Fruit fly (Drosophila melanogaster) whole organism, adult: Measurements from ENCODE around the gene CG15576.

Experiments used
- CG12768 ChIP-seq: fragments of 200-800 bp; sonication (Bioruptor generic); optimal IDR thresholded peaks from 2 replicates; lab custom pipeline; 2017; ENCODE audit warnings: missing biosample characterization, missing genetic modification characterization, mild to moderate bottlenecking, moderate library complexity, missing genetic modification reagents
- CG1620 ChIP-seq: fragments of 200-800 bp; sonication (Bioruptor generic); optimal IDR thresholded peaks from 2 replicates; lab custom pipeline; 2016; ENCODE audit warnings: missing biosample characterization, missing genetic modification characterization
- CG7045 ChIP-seq: fragments of 200-800 bp; sonication (Bioruptor generic); optimal IDR thresholded peaks from 2 replicates; lab custom pipeline; 2017; ENCODE audit warnings: missing biosample characterization, mild to moderate bottlenecking, missing genetic modification characterization
- CG7101 ChIP-seq: fragments of 200-800 bp; sonication (Bioruptor generic); optimal IDR thresholded peaks from 2 replicates; lab custom pipeline; 2018; ENCODE audit warnings: missing biosample characterization, mild to moderate bottlenecking, missing genetic modification characterization, moderate library complexity
- Crg-1 ChIP-seq: fragments of 200-800 bp; sonication (Bioruptor generic); optimal IDR thresholded peaks from 2 replicates; lab custom pipeline; 2016; ENCODE audit warnings: missing biosample characterization, missing genetic modification characterization
- Mnt ChIP-seq: fragments of 200-800 bp; sonication (Bioruptor generic); optimal IDR thresholded peaks from 2 replicates; lab custom pipeline; 2016; ENCODE audit warnings: missing biosample characterization, mild to moderate bottlenecking, missing genetic modification characterization
- cnc ChIP-seq, 2 experiments: fragments of >200 bp; optimal IDR thresholded peaks; 2 replicates each; lab custom pipeline; 2017
- kay ChIP-seq: fragments of 200-800 bp; sonication (Bioruptor generic); peaks from one replicate; lab custom pipeline; 2016; ENCODE audit warnings: missing biosample characterization, missing genetic modification characterization, borderline replicate concordance
- pad ChIP-seq: fragments of 200-800 bp; sonication (Bioruptor generic); optimal IDR thresholded peaks from 3 replicates; lab custom pipeline; 2017; ENCODE audit warnings: missing biosample characterization, missing genetic modification characterization, mild to moderate bottlenecking, moderate library complexity, missing genetic modification reagents

DNA sequence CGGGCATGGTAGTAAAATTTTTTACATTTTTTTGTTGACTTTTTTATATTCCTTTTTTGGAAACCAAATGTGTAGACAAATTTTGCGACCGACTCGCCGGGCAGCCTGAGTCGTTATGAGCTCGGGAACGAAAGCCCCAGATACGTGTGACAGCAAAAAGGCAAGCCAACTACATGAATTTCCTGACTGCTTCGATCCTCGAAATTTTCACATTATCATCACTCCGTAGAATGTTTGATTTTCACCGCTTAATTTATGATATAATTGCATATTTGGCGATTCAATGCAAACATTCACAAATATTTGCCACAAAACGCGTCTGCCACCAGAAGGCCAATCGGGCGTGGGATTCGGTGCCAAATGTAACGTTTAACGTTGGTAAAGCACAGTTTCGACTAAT lies 24.3 kb upstream of the CG15576 start, which contains the start of gene CG15577:
- TF ChIP-seq CG1620 (GFP tag; lab: Kevin White, UChicago) (no peak), kay (GFP tag; lab: Kevin White, UChicago) (no peak), Crg-1 (no peak), CG7101 (no peak), CG12768 (GFP tag; lab: Kevin White, UChicago) (no peak), CG7045 (GFP tag; lab: Kevin White, UChicago) (no peak), Mnt (GFP tag; lab: Kevin White, UChicago) (no peak), cnc (optimal IDR thresholded peaks at IDR 0.05; lab: Kevin White, UChicago) (no peak), pad (GFP tag; lab: Kevin White, UChicago) (no peak)
